Fruit fly (Drosophila melanogaster) whole organism: ENCODE measurements around the gene CG15812.

Source experiments
- EcR ChIP-seq, 2 experiments: fragments of >200 bp; optimal IDR thresholded peaks; 2 replicates each; lab custom pipeline; 2017; ENCODE audit warnings: missing biosample characterization in 2 of 2, missing genetic modification characterization in 2 of 2, missing genetic modification reagents in 2 of 2
- psq ChIP-seq: fragments of >200 bp; optimal IDR thresholded peaks from 2 replicates; lab custom pipeline; 2017

- TF ChIP-seq EcR (GFP tag; optimal IDR thresholded peaks at IDR 0.05; lab: Kevin White, UChicago) (no peak), psq (no peak)
These were observed 2.2 kb downstream of the CG15812 start, which contains the start of gene rasp for dm6 chr3L:3161968-3162367.
